Fruit fly (Drosophila melanogaster) whole organism, embryonic: Measurements from ENCODE around the gene Mtch.

Source experiments
- C15 ChIP-seq: fragments of 200-800 bp; sonication (Bioruptor generic); IDR thresholded peaks from 3 replicates; pipeline ENCODE4 v1.3.6; 2022; ENCODE audit warnings: missing biosample characterization, missing genetic modification characterization
- CG10147 ChIP-seq: fragments of 200-800 bp; sonication (Bioruptor generic); optimal IDR thresholded peaks from 2 replicates; lab custom pipeline; 2019; ENCODE audit warnings: missing biosample characterization, mild to moderate bottlenecking, missing genetic modification characterization, moderate library complexity
- CG13287 ChIP-seq: fragments of 200-800 bp; sonication (Bioruptor generic); IDR thresholded peaks from 2 replicates; pipeline ENCODE4 v1.3.6; 2022; ENCODE audit warnings: missing biosample characterization, missing genetic modification characterization; ENCODE audit not compliant: partially characterized antibody
- CG14667 ChIP-seq: fragments of 200-800 bp; sonication (Bioruptor generic); IDR thresholded peaks from 2 replicates; pipeline ENCODE4 v1.3.6; 2022; ENCODE audit warnings: missing biosample characterization, missing genetic modification characterization
- CG1603 ChIP-seq: fragments of 200-800 bp; sonication (Bioruptor generic); optimal IDR thresholded peaks from 2 replicates; lab custom pipeline; 2019; ENCODE audit warnings: missing biosample characterization, mild to moderate bottlenecking, missing genetic modification characterization, moderate library complexity
- CG17568 ChIP-seq: fragments of 200-800 bp; sonication (Bioruptor generic); optimal IDR thresholded peaks from 2 replicates; lab custom pipeline; 2018; ENCODE audit warnings: missing biosample characterization, mild to moderate bottlenecking, missing genetic modification characterization, moderate library complexity
- CG2678 ChIP-seq: fragments of 200-800 bp; sonication (Bioruptor generic); optimal IDR thresholded peaks from 3 replicates; lab custom pipeline; 2019; ENCODE audit warnings: missing biosample characterization, mild to moderate bottlenecking, missing genetic modification characterization, moderate library complexity
- CG2712 ChIP-seq: fragments of 200-800 bp; optimal IDR thresholded peaks from 3 replicates; lab custom pipeline; 2019; ENCODE audit warnings: missing biosample characterization, mild to moderate bottlenecking, missing genetic modification characterization, moderate library complexity
- CG34376 ChIP-seq: fragments of 200-800 bp; sonication (Bioruptor generic); optimal IDR thresholded peaks from 2 replicates; lab custom pipeline; 2018; ENCODE audit warnings: missing biosample characterization, mild to moderate bottlenecking, missing genetic modification characterization
- CG3838 ChIP-seq: fragments of 200-800 bp; sonication (Bioruptor generic); optimal IDR thresholded peaks from 3 replicates; lab custom pipeline; 2016; ENCODE audit warnings: missing biosample characterization, missing genetic modification characterization
- CG4854 ChIP-seq: fragments of 200-800 bp; sonication (Bioruptor generic); optimal IDR thresholded peaks from 2 replicates; lab custom pipeline; 2016; ENCODE audit warnings: missing biosample characterization, missing genetic modification characterization, inconsistent platforms
- CG6765 ChIP-seq: fragments of 200-800 bp; sonication (Bioruptor generic); optimal IDR thresholded peaks from 3 replicates; lab custom pipeline; 2017; ENCODE audit warnings: missing biosample characterization, mild to moderate bottlenecking, missing genetic modification characterization
- CG7271 ChIP-seq: fragments of 200-800 bp; sonication (Bioruptor generic); optimal IDR thresholded peaks from 2 replicates; lab custom pipeline; 2018; ENCODE audit warnings: missing biosample characterization, mild to moderate bottlenecking, missing genetic modification characterization, moderate library complexity
- CG7839 ChIP-seq: fragments of 200-800 bp; sonication (Bioruptor generic); optimal IDR thresholded peaks from 3 replicates; lab custom pipeline; 2018; ENCODE audit warnings: missing biosample characterization, mild to moderate bottlenecking, missing genetic modification characterization, moderate library complexity
- CG7987 ChIP-seq: fragments of 200-800 bp; sonication (Bioruptor generic); optimal IDR thresholded peaks from 2 replicates; lab custom pipeline; 2018; ENCODE audit warnings: missing biosample characterization, mild to moderate bottlenecking, missing genetic modification characterization, moderate library complexity
- CG8290 ChIP-seq, 3 experiments: fragments of 200-800 bp; sonication (Bioruptor generic); optimal IDR thresholded peaks; 2 replicates each; lab custom pipeline; 2016 to 2019; ENCODE audit warnings: missing biosample characterization in 3 of 3, missing genetic modification characterization in 3 of 3, mild to moderate bottlenecking in 2 of 3, moderate library complexity in 1 of 3
- ERR ChIP-seq: fragments of 200-800 bp; sonication (Bioruptor generic); optimal IDR thresholded peaks from 2 replicates; lab custom pipeline; 2016; ENCODE audit warnings: missing biosample characterization, missing genetic modification characterization
- Ets97D ChIP-seq: fragments of 200-800 bp; sonication (Bioruptor generic); optimal IDR thresholded peaks from 3 replicates; lab custom pipeline; 2016; ENCODE audit warnings: missing biosample characterization, missing genetic modification characterization
- Fer1 ChIP-seq: fragments of 200-800 bp; sonication (Bioruptor generic); optimal IDR thresholded peaks from 2 replicates; lab custom pipeline; 2017; ENCODE audit warnings: missing biosample characterization, mild to moderate bottlenecking, missing genetic modification characterization
- H15 ChIP-seq: fragments of 200-800 bp; sonication (Bioruptor generic); IDR thresholded peaks from 3 replicates; pipeline ENCODE4 v1.3.6; 2022; ENCODE audit warnings: missing biosample characterization, missing genetic modification characterization
- HLHmδ ChIP-seq: fragments of 200-800 bp; sonication (Bioruptor generic); optimal IDR thresholded peaks from 2 replicates; lab custom pipeline; 2018; ENCODE audit warnings: missing biosample characterization, mild to moderate bottlenecking, missing genetic modification characterization, moderate library complexity
- Hmr ChIP-seq: fragments of 200-800 bp; sonication (Bioruptor generic); optimal IDR thresholded peaks from 3 replicates; lab custom pipeline; 2017; ENCODE audit warnings: mild to moderate bottlenecking, missing biosample characterization, missing genetic modification reagents, missing genetic modification characterization
- Med ChIP-seq: fragments of 200-800 bp; sonication (Bioruptor generic); peaks from one replicate; lab custom pipeline; 2016; ENCODE audit warnings: missing biosample characterization, missing genetic modification characterization, mild to moderate bottlenecking, inconsistent platforms, moderate library complexity
- NFAT ChIP-seq: fragments of 200-800 bp; sonication (Bioruptor generic); IDR thresholded peaks from 2 replicates; pipeline ENCODE4 v1.3.6; 2022; ENCODE audit warnings: missing biosample characterization, missing genetic modification characterization
- Nf-YC ChIP-seq: fragments of 200-800 bp; optimal IDR thresholded peaks from 3 replicates; lab custom pipeline; 2019; ENCODE audit warnings: missing biosample characterization, mild to moderate bottlenecking, missing genetic modification characterization, moderate library complexity
- Opbp ChIP-seq: fragments of 200-800 bp; sonication (Bioruptor generic); IDR thresholded peaks from 3 replicates; pipeline ENCODE4 v1.3.6; 2022; ENCODE audit warnings: missing biosample characterization, missing genetic modification characterization; ENCODE audit not compliant: partially characterized antibody
- PHDP ChIP-seq: fragments of 200-800 bp; sonication (Bioruptor generic); optimal IDR thresholded peaks from 3 replicates; lab custom pipeline; 2018; ENCODE audit warnings: missing biosample characterization, mild to moderate bottlenecking, missing genetic modification characterization, moderate library complexity
- Spps ChIP-seq: fragments of 200-800 bp; sonication (Bioruptor generic); optimal IDR thresholded peaks from 2 replicates; lab custom pipeline; 2018; ENCODE audit warnings: missing biosample characterization, mild to moderate bottlenecking, missing genetic modification characterization
- Sry-δ ChIP-seq: fragments of 200-800 bp; sonication (Bioruptor generic); optimal IDR thresholded peaks from 2 replicates; lab custom pipeline; 2016; ENCODE audit warnings: missing biosample characterization, missing genetic modification characterization
- abd-A ChIP-seq: fragments of 200-800 bp; sonication (Bioruptor generic); optimal IDR thresholded peaks from 3 replicates; lab custom pipeline; 2019; ENCODE audit warnings: missing biosample characterization, mild to moderate bottlenecking, missing genetic modification characterization, moderate library complexity
- bbx ChIP-seq: fragments of 200-800 bp; sonication (Bioruptor generic); IDR thresholded peaks from 2 replicates; pipeline ENCODE4 v1.3.6; 2022; ENCODE audit warnings: missing biosample characterization, missing genetic modification characterization; ENCODE audit not compliant: partially characterized antibody
- bigmax ChIP-seq: fragments of 200-800 bp; sonication (Bioruptor generic); optimal IDR thresholded peaks from 2 replicates; lab custom pipeline; 2018; ENCODE audit warnings: missing biosample characterization, mild to moderate bottlenecking, missing genetic modification characterization
- bowl ChIP-seq: fragments of 200-800 bp; sonication (Bioruptor generic); IDR thresholded peaks from 2 replicates; pipeline ENCODE4 v1.3.6; 2022; ENCODE audit warnings: missing biosample characterization, missing genetic modification characterization
- chm ChIP-seq: fragments of 200-800 bp; sonication (Bioruptor generic); IDR thresholded peaks from 2 replicates; pipeline ENCODE4 v1.3.6; 2022; ENCODE audit warnings: missing biosample characterization, missing genetic modification characterization
- gfzf ChIP-seq: fragments of 200-800 bp; sonication (Bioruptor generic); optimal IDR thresholded peaks from 2 replicates; lab custom pipeline; 2016; ENCODE audit warnings: missing biosample characterization, mild to moderate bottlenecking, missing genetic modification characterization, moderate library complexity
- gsb ChIP-seq: fragments of 200-800 bp; sonication (Bioruptor generic); IDR thresholded peaks from 2 replicates; pipeline ENCODE4 v1.3.6; 2022; ENCODE audit warnings: missing biosample characterization, missing genetic modification characterization
- hkb ChIP-seq, 2 experiments: fragments of 200-800 bp in 1 of 2; fragments of >200 bp in 1 of 2; sonication (Bioruptor generic) in 1 of 2; IDR thresholded peaks in 1 of 2; optimal IDR thresholded peaks in 1 of 2; 2 replicates each; pipeline versions ENCODE4 v1.3.6 to Lab custom; 2017 to 2022; ENCODE audit warnings: missing biosample characterization in 1 of 2, missing genetic modification characterization in 1 of 2
- insv ChIP-seq, 2 experiments: fragments of 200-800 bp; sonication (Bioruptor generic); optimal IDR thresholded peaks; 3 replicates each; lab custom pipeline; 2016 to 2018; ENCODE audit warnings: missing biosample characterization in 2 of 2, missing genetic modification characterization in 2 of 2
- jumu ChIP-seq: fragments of 200-800 bp; sonication (Bioruptor generic); optimal IDR thresholded peaks from 3 replicates; lab custom pipeline; 2016; ENCODE audit warnings: missing biosample characterization, missing genetic modification characterization
- mirr ChIP-seq: fragments of 200-800 bp; sonication (Bioruptor generic); optimal IDR thresholded peaks from 3 replicates; lab custom pipeline; 2018; ENCODE audit warnings: missing biosample characterization, mild to moderate bottlenecking, missing genetic modification characterization
- onecut ChIP-seq: fragments of 200-800 bp; sonication (Bioruptor generic); IDR thresholded peaks from 2 replicates; pipeline ENCODE4 v1.3.6; 2022; ENCODE audit warnings: missing biosample characterization, missing genetic modification characterization
- salm ChIP-seq: fragments of 200-800 bp; sonication (Bioruptor generic); optimal IDR thresholded peaks from 2 replicates; lab custom pipeline; 2018; ENCODE audit warnings: missing biosample characterization, mild to moderate bottlenecking, missing genetic modification characterization
- sd ChIP-seq: fragments of 200-800 bp; sonication (Bioruptor generic); optimal IDR thresholded peaks from 3 replicates; lab custom pipeline; 2018; ENCODE audit warnings: missing biosample characterization, mild to moderate bottlenecking, missing genetic modification characterization, moderate library complexity
- sens ChIP-seq: fragments of 200-800 bp; sonication (Bioruptor generic); peaks from one replicate; lab custom pipeline; 2016; ENCODE audit warnings: missing biosample characterization, missing genetic modification characterization
- sug ChIP-seq: fragments of 200-800 bp; optimal IDR thresholded peaks from 2 replicates; lab custom pipeline; 2019; ENCODE audit warnings: missing biosample characterization, mild to moderate bottlenecking, missing genetic modification characterization, moderate library complexity
- trh ChIP-seq: fragments of 200-800 bp; sonication (Bioruptor generic); optimal IDR thresholded peaks from 2 replicates; lab custom pipeline; 2016; ENCODE audit warnings: missing biosample characterization, missing genetic modification characterization
- tup ChIP-seq: fragments of 200-800 bp; sonication (Bioruptor generic); optimal IDR thresholded peaks from 2 replicates; lab custom pipeline; 2016; ENCODE audit warnings: missing biosample characterization, mild to moderate bottlenecking, missing genetic modification characterization, moderate library complexity
- zf30C ChIP-seq: fragments of 200-800 bp; sonication (Bioruptor generic); optimal IDR thresholded peaks from 3 replicates; lab custom pipeline; 2018; ENCODE audit warnings: missing biosample characterization, mild to moderate bottlenecking, missing genetic modification characterization

The Mtch gene

dm6 chr3L:160446-161094, 23.9 kb upstream of the Mtch start (continued):
- peak; percentile 64 for TF ChIP-seq HLHmδ (GFP tag; lab: Kevin White, UChicago)
- TF ChIP-seq NFAT (GFP tag; lab: Robert Waterston, UW) = peak; percentile 36; the same call in 1 of the 2 replicates
- peak in 1 of 2 experiments; percentile 46 for TF ChIP-seq insv (GFP tag; optimal IDR thresholded peaks at IDR 0.05; lab: Kevin White, UChicago)
- no peak for TF ChIP-seq CG8290 (GFP tag; optimal IDR thresholded peaks at IDR 0.05; lab: Kevin White, UChicago)
- TF ChIP-seq CG8290 (tag; optimal IDR thresholded peaks at IDR 0.05; lab: Kevin White, UChicago) = peak in 1 of 2 experiments; percentile 73
- TF ChIP-seq CG14667 = no peak
- TF ChIP-seq trh (GFP tag; lab: Kevin White, UChicago) = no peak
- TF ChIP-seq CG2712 = peak; percentile 2
- no peak for TF ChIP-seq C15 (GFP tag; lab: Robert Waterston, UW)
- TF ChIP-seq Spps (tag; lab: Kevin White, UChicago) = no peak
- peak; percentile 44 for TF ChIP-seq Nf-YC (tag; lab: Kevin White, UChicago)
- TF ChIP-seq zf30C (GFP tag; lab: Kevin White, UChicago) = peak; percentile 33
- peak; percentile 60 for TF ChIP-seq sug
- peak; percentile 14 for TF ChIP-seq CG7987 (GFP tag; lab: Kevin White, UChicago)
- TF ChIP-seq CG4854 (GFP tag; lab: Kevin White, UChicago) = no peak
- TF ChIP-seq ERR (GFP tag; lab: Kevin White, UChicago) = no peak
- TF ChIP-seq abd-A = peak; percentile 70
- peak; percentile 72 for TF ChIP-seq mirr (GFP tag; lab: Kevin White, UChicago)
- TF ChIP-seq Med (GFP tag; lab: Kevin White, UChicago) = peak; percentile 91
- TF ChIP-seq CG3838 (GFP tag; lab: Kevin White, UChicago) = no peak
- no peak for TF ChIP-seq hkb (optimal IDR thresholded peaks at IDR 0.05; lab: Kevin White, UChicago)
- TF ChIP-seq hkb (GFP tag; IDR thresholded peaks at IDR 0.05; lab: Robert Waterston, UW) = peak; percentile 40; the same call in 1 of the 2 replicates
- TF ChIP-seq Fer1 (GFP tag; lab: Kevin White, UChicago) = peak; percentile 22
- no peak for TF ChIP-seq gfzf
- TF ChIP-seq Hmr (GFP tag; lab: Kevin White, UChicago) = peak; percentile 21
- TF ChIP-seq H15 (GFP tag; lab: Robert Waterston, UW) = no peak
- TF ChIP-seq Opbp (GFP tag; lab: Robert Waterston, UW) = 0 out of 3 replicates have a peak, but pooled peaks have one; percentile 37
- TF ChIP-seq Ets97D (GFP tag; lab: Kevin White, UChicago) = no peak
- TF ChIP-seq Sry-δ = no peak
- peak; percentile 44; the same call in 1 of the 2 replicates for TF ChIP-seq CG13287 (GFP tag; lab: Robert Waterston, UW)
- TF ChIP-seq PHDP (tag; lab: Kevin White, UChicago) = peak; percentile 30
- TF ChIP-seq jumu (GFP tag; lab: Kevin White, UChicago) = no peak
- peak; percentile 7 for TF ChIP-seq CG1603 (tag; lab: Kevin White, UChicago)
- TF ChIP-seq bigmax (GFP tag; lab: Kevin White, UChicago) = peak; percentile 51
- peak; percentile 40 for TF ChIP-seq CG2678 (tag; lab: Kevin White, UChicago)
- peak; percentile 19 for TF ChIP-seq CG17568
- peak; percentile 14 for TF ChIP-seq CG10147
- peak; percentile 7 for TF ChIP-seq CG6765 (GFP tag; lab: Kevin White, UChicago)
- peak; percentile 67 for TF ChIP-seq chm
- TF ChIP-seq sd = peak; percentile 5
- peak; percentile 22 for TF ChIP-seq sens (GFP tag; lab: Kevin White, UChicago)
- no peak for TF ChIP-seq gsb (GFP tag; lab: Robert Waterston, UW)
- peak; percentile 5 for TF ChIP-seq CG7839 (tag; lab: Kevin White, UChicago)
- TF ChIP-seq salm (tag; lab: Kevin White, UChicago) = no peak
- TF ChIP-seq onecut (GFP tag; lab: Robert Waterston, UW) = 0 out of 2 replicates have a peak, but pooled peaks have one; percentile 11
- no peak for TF ChIP-seq CG7271 (tag; lab: Kevin White, UChicago)
- TF ChIP-seq bbx = peak; percentile 59; the same call in 1 of the 2 replicates
- peak; percentile 78 for TF ChIP-seq CG34376 (GFP tag; lab: Kevin White, UChicago)
- no peak for TF ChIP-seq tup (GFP tag; lab: Kevin White, UChicago)
- 0 out of 2 replicates have a peak, but pooled peaks have one; percentile 13 for TF ChIP-seq bowl (GFP tag; lab: Robert Waterston, UW)
